Fruit fly (Drosophila melanogaster) whole organism, prepupa: ENCODE data around the gene Sfp24Bc.

Experiments
- CG10631 ChIP-seq: fragments of 200-800 bp; sonication (Bioruptor generic); optimal IDR thresholded peaks from 2 replicates; lab custom pipeline; 2016; ENCODE audit warnings: missing biosample characterization, missing genetic modification characterization
- CG10669 ChIP-seq: fragments of 200-800 bp; sonication (Bioruptor generic); optimal IDR thresholded peaks from 3 replicates; lab custom pipeline; 2018; ENCODE audit warnings: missing biosample characterization, mild to moderate bottlenecking, missing genetic modification characterization, moderate library complexity
- CG11294 ChIP-seq: fragments of 200-800 bp; sonication (Bioruptor generic); IDR thresholded peaks from 2 replicates; pipeline ENCODE4 v1.3.6; 2022; ENCODE audit warnings: missing biosample characterization, missing genetic modification characterization
- CG11762 ChIP-seq: fragments of 200-800 bp; sonication (Bioruptor generic); optimal IDR thresholded peaks from 3 replicates; lab custom pipeline; 2016; ENCODE audit warnings: missing biosample characterization, missing genetic modification characterization; ENCODE audit not compliant: insufficient read depth
- CG15336 ChIP-seq: fragments of 200-800 bp; sonication (Bioruptor generic); IDR thresholded peaks from 2 replicates; pipeline ENCODE4 v1.3.6; 2022; ENCODE audit warnings: missing biosample characterization, missing genetic modification characterization
- CG1621 ChIP-seq: fragments of 200-800 bp; sonication (Bioruptor generic); optimal IDR thresholded peaks from 3 replicates; lab custom pipeline; 2018; ENCODE audit warnings: missing biosample characterization, mild to moderate bottlenecking, missing genetic modification characterization
- CG34406 ChIP-seq: fragments of 200-800 bp; sonication (Bioruptor generic); optimal IDR thresholded peaks from 3 replicates; lab custom pipeline; 2016; ENCODE audit warnings: missing biosample characterization, missing genetic modification characterization
- CG4318 ChIP-seq: fragments of 200-800 bp; sonication (Bioruptor generic); optimal IDR thresholded peaks from 3 replicates; lab custom pipeline; 2017; ENCODE audit warnings: missing biosample characterization, mild to moderate bottlenecking, missing genetic modification characterization
- CG6808 ChIP-seq: fragments of 200-800 bp; sonication (Bioruptor generic); optimal IDR thresholded peaks from 3 replicates; lab custom pipeline; 2017; ENCODE audit warnings: missing biosample characterization, missing genetic modification characterization, mild to moderate bottlenecking, moderate library complexity, missing genetic modification reagents
- CG7368 ChIP-seq: fragments of 200-800 bp; sonication (Bioruptor generic); optimal IDR thresholded peaks from 3 replicates; lab custom pipeline; 2016; ENCODE audit warnings: missing biosample characterization, missing genetic modification characterization
- CG8119 ChIP-seq: fragments of 200-800 bp; sonication (Bioruptor generic); IDR thresholded peaks from 3 replicates; pipeline ENCODE4 v1.3.6; 2022; ENCODE audit warnings: missing biosample characterization, missing genetic modification characterization
- Eip75B ChIP-seq: fragments of 200-800 bp; sonication (Bioruptor generic); optimal IDR thresholded peaks from 3 replicates; lab custom pipeline; 2016; ENCODE audit warnings: missing biosample characterization, missing genetic modification characterization
- Eip78C ChIP-seq: fragments of 200-800 bp; sonication (Bioruptor generic); peaks from one replicate; lab custom pipeline; 2016; ENCODE audit warnings: missing biosample characterization, missing genetic modification characterization
- Eip93F ChIP-seq: fragments of 200-800 bp; sonication (Bioruptor generic); optimal IDR thresholded peaks from 2 replicates; lab custom pipeline; 2016; ENCODE audit warnings: missing biosample characterization, mild to moderate bottlenecking, missing genetic modification characterization
- Ets21C ChIP-seq: fragments of 200-800 bp; sonication (Bioruptor generic); optimal IDR thresholded peaks from 3 replicates; lab custom pipeline; 2016; ENCODE audit warnings: missing biosample characterization, missing genetic modification characterization
- Ets96B ChIP-seq: fragments of 200-800 bp; optimal IDR thresholded peaks from 2 replicates; lab custom pipeline; 2019; ENCODE audit warnings: missing biosample characterization, mild to moderate bottlenecking, missing genetic modification characterization, moderate library complexity
- Hr38 ChIP-seq: sonication (Bioruptor generic); optimal IDR thresholded peaks from 2 replicates; lab custom pipeline; 2016; ENCODE audit warnings: missing biosample characterization, missing genetic modification characterization
- Hr39 ChIP-seq: fragments of 200-800 bp; sonication (Bioruptor generic); optimal IDR thresholded peaks from 2 replicates; lab custom pipeline; 2016; ENCODE audit warnings: missing biosample characterization, missing genetic modification characterization
- Smox ChIP-seq: fragments of 200-800 bp; sonication (Bioruptor generic); optimal IDR thresholded peaks from 3 replicates; lab custom pipeline; 2016; ENCODE audit warnings: missing biosample characterization, missing genetic modification characterization
- achi ChIP-seq: fragments of 200-800 bp; sonication (Bioruptor generic); optimal IDR thresholded peaks from 3 replicates; lab custom pipeline; 2016; ENCODE audit warnings: missing biosample characterization, missing genetic modification characterization
- acj6 ChIP-seq: fragments of 200-800 bp; sonication (Bioruptor generic); optimal IDR thresholded peaks from 3 replicates; lab custom pipeline; 2016; ENCODE audit warnings: missing biosample characterization, missing genetic modification characterization
- eg ChIP-seq: fragments of 200-800 bp; sonication (Bioruptor generic); IDR thresholded peaks from 3 replicates; pipeline ENCODE4 v1.3.6; 2022; ENCODE audit warnings: missing biosample characterization, missing genetic modification characterization
- esn ChIP-seq: fragments of 200-800 bp; sonication (Bioruptor generic); optimal IDR thresholded peaks from 2 replicates; lab custom pipeline; 2016; ENCODE audit warnings: missing biosample characterization, mild to moderate bottlenecking, missing genetic modification characterization, moderate library complexity
- fd85E ChIP-seq: fragments of 200-800 bp; sonication (Bioruptor generic); optimal IDR thresholded peaks from 3 replicates; lab custom pipeline; 2016; ENCODE audit warnings: missing biosample characterization, missing genetic modification characterization
- fkh ChIP-seq: fragments of 200-800 bp; sonication (Bioruptor generic); optimal IDR thresholded peaks from 3 replicates; lab custom pipeline; 2017; ENCODE audit warnings: missing biosample characterization, mild to moderate bottlenecking, missing genetic modification characterization, moderate library complexity
- lz ChIP-seq: fragments of 200-800 bp; sonication (Bioruptor generic); optimal IDR thresholded peaks from 3 replicates; lab custom pipeline; 2016; ENCODE audit warnings: missing biosample characterization, missing genetic modification characterization
- net ChIP-seq: fragments of 200-800 bp; sonication (Bioruptor generic); optimal IDR thresholded peaks from 3 replicates; lab custom pipeline; 2016; ENCODE audit warnings: missing biosample characterization, missing genetic modification characterization
- salr ChIP-seq, 2 experiments: fragments of 200-800 bp; sonication (Bioruptor generic); optimal IDR thresholded peaks; 3 replicates each; lab custom pipeline; 2016 to 2018; ENCODE audit warnings: missing biosample characterization in 2 of 2, missing genetic modification characterization in 2 of 2, mild to moderate bottlenecking in 1 of 2
- spab ChIP-seq: fragments of 200-800 bp; sonication (Bioruptor generic); optimal IDR thresholded peaks from 2 replicates; lab custom pipeline; 2017; ENCODE audit warnings: missing biosample characterization, mild to moderate bottlenecking, missing genetic modification characterization, missing genetic modification reagents
- ss ChIP-seq, 2 experiments: fragments of 200-800 bp; sonication (Bioruptor generic); optimal IDR thresholded peaks; 2 replicates in 1 of 2; 3 replicates in 1 of 2; lab custom pipeline; 2017 to 2018; ENCODE audit warnings: mild to moderate bottlenecking in 2 of 2, missing biosample characterization in 2 of 2, missing genetic modification characterization in 2 of 2, moderate library complexity in 1 of 2
- svp ChIP-seq: fragments of 200-800 bp; sonication (Bioruptor generic); peaks from one replicate; lab custom pipeline; 2016; ENCODE audit warnings: missing biosample characterization, missing genetic modification characterization
- vri ChIP-seq: fragments of 200-800 bp; sonication (Bioruptor generic); optimal IDR thresholded peaks from 3 replicates; lab custom pipeline; 2016; ENCODE audit warnings: missing biosample characterization, mild to moderate bottlenecking, missing genetic modification characterization

The Sfp24Bc gene

DNA sequence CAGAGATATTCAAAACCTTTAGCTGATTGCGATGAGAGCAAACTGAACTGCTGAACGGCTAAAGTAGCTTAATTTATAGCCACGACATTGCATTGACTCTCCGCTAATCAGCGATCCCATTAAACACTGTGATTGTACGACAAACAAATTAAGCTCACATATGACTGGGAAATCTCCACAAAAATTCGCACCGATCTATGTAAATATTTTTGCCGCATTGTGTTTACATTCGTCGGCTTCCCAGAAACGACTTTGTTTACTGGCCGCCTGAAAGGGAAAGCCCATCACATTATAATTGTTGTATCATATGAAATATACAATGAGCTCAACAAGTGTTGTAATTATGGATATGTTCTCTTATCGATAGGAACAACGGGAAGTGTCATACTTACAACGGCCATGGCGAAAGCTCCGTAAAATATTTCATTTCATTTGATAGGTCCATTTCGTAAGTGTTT is 25.0 kb upstream of the Sfp24Bc start, which contains the start of gene CG16713:
CG16713 (minus strand) TSS at position 51 of the 458 bp plus-strand sequence.
- TF ChIP-seq Eip93F, result no peak
- TF ChIP-seq fd85E, result no peak
- TF ChIP-seq svp (GFP tag; lab: Kevin White, UChicago), result peak; percentile 83
- no peak for TF ChIP-seq Hr38
- peak; percentile 11 for TF ChIP-seq fkh (GFP tag; lab: Kevin White, UChicago)
- peak; percentile 12 for TF ChIP-seq Eip78C (GFP tag; lab: Kevin White, UChicago)
- TF ChIP-seq, all 60 proteins: peak for 3

- TF ChIP-seq spab (GFP tag; lab: Kevin White, UChicago) (no peak), Hr38 (no peak), Ets96B (tag; lab: Kevin White, UChicago) (no peak), Hr39 (no peak), CG4318 (GFP tag; lab: Kevin White, UChicago) (no peak)
- TF ChIP-seq, all 60 proteins: peak for 0
These were observed 24.5 kb upstream of the Sfp24Bc start, which contains the start of gene CG43165 for dm6 chr2L:3694920-3695319. Gene CG43165, minus strand, starts transcription at chr2L:3695020.

- TF ChIP-seq CG11294, result no peak
- no peak for TF ChIP-seq CG11762 (GFP tag; lab: Kevin White, UChicago)
- no peak for TF ChIP-seq CG8119 (GFP tag; lab: Robert Waterston, UW)
- no peak for TF ChIP-seq Eip78C (GFP tag; lab: Kevin White, UChicago)
- TF ChIP-seq achi (GFP tag; lab: Kevin White, UChicago), result no peak
- TF ChIP-seq CG6808 (GFP tag; lab: Kevin White, UChicago), result no peak
- no peak for TF ChIP-seq CG10631 (GFP tag; lab: Kevin White, UChicago)
- TF ChIP-seq Smox, result no peak
- no peak for TF ChIP-seq spab (GFP tag; lab: Kevin White, UChicago)
- no peak for TF ChIP-seq esn
- no peak for TF ChIP-seq eg
- TF ChIP-seq salr (GFP tag; optimal IDR thresholded peaks at IDR 0.05; lab: Kevin White, UChicago), result no peak
- TF ChIP-seq lz (GFP tag; lab: Kevin White, UChicago), result no peak
- no peak for TF ChIP-seq vri (GFP tag; lab: Kevin White, UChicago)
These were observed 23.4 kb upstream of the Sfp24Bc start, which contains the start of gene Acp24A4 for dm6 chr2L:3693805-3694204. Gene Acp24A4, minus strand, starts transcription at chr2L:3693905.

dm6 chr2L:3693082-3693481 is 22.7 kb upstream of the Sfp24Bc start, which contains the start of gene CG3513:
Gene CG3513, minus strand, starts transcription at chr2L:3693182.
- no peak for TF ChIP-seq CG15336 (GFP tag; lab: Robert Waterston, UW)

dm6 chr2L:3692466-3692865 is 22.1 kb upstream of the Sfp24Bc start, which contains the start of gene CG16704:
Gene CG16704, minus strand, starts transcription at chr2L:3692587.
- TF ChIP-seq CG1621 (tag; lab: Kevin White, UChicago), result peak; percentile 2
- no peak for TF ChIP-seq CG10669 (GFP tag; lab: Kevin White, UChicago)
- no peak for TF ChIP-seq Ets21C (GFP tag; lab: Kevin White, UChicago)
- TF ChIP-seq ss (GFP tag; optimal IDR thresholded peaks at IDR 0.05; lab: Kevin White, UChicago), result peak in 1 of 2 experiments; percentile 2
- no peak for TF ChIP-seq CG7368 (GFP tag; lab: Kevin White, UChicago)
- no peak for TF ChIP-seq CG34406 (GFP tag; lab: Kevin White, UChicago)
- no peak for TF ChIP-seq vri (GFP tag; lab: Kevin White, UChicago)
- no peak for TF ChIP-seq lz (GFP tag; lab: Kevin White, UChicago)
- TF ChIP-seq Eip75B (GFP tag; lab: Kevin White, UChicago), result no peak
- TF ChIP-seq acj6, result no peak
- no peak for TF ChIP-seq CG15336 (GFP tag; lab: Robert Waterston, UW)
- TF ChIP-seq svp (GFP tag; lab: Kevin White, UChicago), result peak; percentile 96
- no peak for TF ChIP-seq net (GFP tag; lab: Kevin White, UChicago)
- TF ChIP-seq, all 60 proteins: peak for 3
